Fruit fly (Drosophila melanogaster): ENCODE results near the gene S6KL.

dm6 chrX:18835500-18835899 is 47.2 kb downstream of the S6KL start:
- no peak for TF ChIP-seq usp (GFP tag; optimal IDR thresholded peaks at IDR 0.05)
- TF ChIP-seq pan (optimal IDR thresholded peaks at IDR 0.05) = no peak
- TF ChIP-seq Abd-B (GFP tag; optimal IDR thresholded peaks at IDR 0.05) = no peak
- TF ChIP-seq N (GFP tag; optimal IDR thresholded peaks at IDR 0.05) = no peak
- no peak for TF ChIP-seq Vsx2 (GFP tag; optimal IDR thresholded peaks at IDR 0.05; ENCODE audit: partially characterized antibody)
- TF ChIP-seq h (GFP tag; optimal IDR thresholded peaks at IDR 0.05) = no peak
- TF ChIP-seq Myc (optimal IDR thresholded peaks at IDR 0.05) = no peak
